Fruit fly (Drosophila melanogaster): ENCODE data around the gene eEF1gamma.

The eEF1gamma gene

DNA sequence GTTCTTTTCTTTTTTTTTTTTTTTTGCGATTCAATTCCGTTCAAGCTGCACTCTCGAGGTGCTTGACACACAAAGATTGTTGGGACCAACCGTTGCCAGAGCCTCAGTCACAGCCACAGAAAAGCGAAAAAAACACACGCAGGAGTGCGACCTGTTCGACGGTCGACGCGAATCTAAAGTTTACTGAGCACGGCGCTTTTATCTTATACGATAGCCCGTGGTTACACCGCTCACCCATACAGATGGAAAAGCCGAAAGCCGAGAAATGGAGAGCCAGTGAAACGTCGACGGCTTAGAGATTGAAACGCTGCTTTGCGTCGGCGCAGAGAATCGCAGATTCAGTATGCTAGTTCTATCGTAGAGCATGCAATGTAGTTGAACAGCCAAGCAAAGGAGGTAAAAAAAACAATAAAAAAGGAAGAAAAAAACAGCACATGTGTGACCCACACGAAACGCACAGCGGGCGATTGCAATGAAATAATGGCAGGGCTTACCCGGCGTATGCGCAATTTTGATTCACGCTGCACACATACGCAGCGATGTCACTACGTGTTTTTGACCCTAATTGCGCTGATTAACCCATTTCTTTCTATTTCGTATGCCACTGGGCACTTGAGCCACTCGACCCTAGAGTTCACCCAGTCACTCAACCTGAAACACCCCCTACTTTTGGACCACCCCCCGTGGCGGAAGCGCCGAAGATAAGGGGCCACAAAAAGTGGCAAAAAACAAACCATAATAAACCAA lies 30.5 kb downstream of the eEF1gamma start, which contains the start of gene SP1029:
Gene SP1029, minus strand, starts transcription at position 180 of the 747 bp plus-strand sequence.
- no peak for TF ChIP-seq Dll (optimal IDR thresholded peaks at IDR 0.05)
- TF ChIP-seq pan (optimal IDR thresholded peaks at IDR 0.05), result no peak
- peak in 1 of 2 experiments; percentile 37 for TF ChIP-seq EcR (GFP tag; optimal IDR thresholded peaks at IDR 0.05)

DNA sequence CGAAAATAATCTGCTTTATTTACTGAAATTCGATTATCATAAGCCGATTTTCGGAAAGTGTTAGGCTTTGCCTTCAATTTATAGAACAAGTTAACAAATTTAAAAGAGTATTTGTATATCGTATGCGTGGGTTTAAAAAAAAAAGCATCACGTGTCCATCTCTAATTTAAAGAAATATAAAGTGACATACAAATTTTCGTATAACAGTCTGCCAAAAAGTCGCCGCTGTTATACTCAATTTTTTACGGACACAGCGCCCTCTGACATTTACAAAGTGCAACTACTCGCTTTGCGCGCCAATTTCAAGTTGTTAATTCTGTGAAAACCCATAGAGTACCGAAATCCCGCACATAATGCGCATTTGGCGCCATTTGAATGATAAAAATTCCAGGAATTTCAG lies 31.4 kb downstream of the eEF1gamma start:
- TF ChIP-seq Dll (optimal IDR thresholded peaks at IDR 0.05), result no peak
- TF ChIP-seq pan (optimal IDR thresholded peaks at IDR 0.05), result no peak
- TF ChIP-seq usp (GFP tag; optimal IDR thresholded peaks at IDR 0.05), result no peak
- no peak for TF ChIP-seq CG8478 (optimal IDR thresholded peaks at IDR 0.05)
- TF ChIP-seq EcR (GFP tag; optimal IDR thresholded peaks at IDR 0.05), result no peak
- no peak for TF ChIP-seq psq (optimal IDR thresholded peaks at IDR 0.05)

DNA sequence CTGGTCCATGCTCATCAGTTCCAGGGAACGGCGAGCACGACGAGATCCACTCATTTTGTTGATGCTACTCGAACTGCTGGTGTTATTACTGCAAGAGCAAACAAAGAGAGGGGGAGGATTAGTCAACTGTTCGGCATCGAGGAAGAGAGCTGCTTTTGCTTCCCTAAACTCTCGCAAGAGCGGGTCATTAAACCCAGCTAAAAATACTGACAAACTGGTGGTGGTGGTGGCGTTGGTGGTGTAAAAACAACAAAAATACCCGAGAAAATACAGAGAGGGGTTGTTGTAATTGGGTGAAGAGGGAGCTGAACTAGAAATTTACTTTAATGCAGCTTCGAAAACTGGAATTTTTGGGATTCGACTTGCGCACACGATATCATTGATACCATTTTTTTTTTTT lies 33.9 kb downstream of the eEF1gamma start:
- no peak for TF ChIP-seq Dll (optimal IDR thresholded peaks at IDR 0.05)
- peak in 1 of 2 experiments; percentile 50 for TF ChIP-seq EcR (GFP tag; optimal IDR thresholded peaks at IDR 0.05)

DNA sequence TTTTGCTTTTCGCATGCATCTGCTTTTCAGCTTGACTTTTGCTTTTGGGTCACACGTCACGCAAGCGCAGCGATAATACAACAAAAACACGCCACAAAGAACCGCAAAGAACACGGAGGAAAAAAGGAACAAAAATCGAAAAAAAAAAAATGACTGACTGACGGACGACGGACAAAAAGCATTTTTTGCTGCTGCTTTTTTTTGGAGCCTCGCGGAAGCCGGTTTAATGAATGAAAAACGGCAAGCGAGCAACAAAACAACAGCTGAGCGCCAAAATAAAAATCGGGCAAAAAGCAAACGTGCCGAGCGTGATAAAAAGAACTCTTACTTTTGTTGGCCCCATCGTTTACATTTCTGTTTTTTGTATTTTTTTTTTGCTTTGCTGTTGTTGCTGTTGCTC lies 34.4 kb downstream of the eEF1gamma start:
- TF ChIP-seq CG8478 (optimal IDR thresholded peaks at IDR 0.05) (no peak), EcR (GFP tag; optimal IDR thresholded peaks at IDR 0.05) (no peak), psq (optimal IDR thresholded peaks at IDR 0.05) (no peak), Dll (optimal IDR thresholded peaks at IDR 0.05) (no peak), pan (optimal IDR thresholded peaks at IDR 0.05) (no peak), usp (GFP tag; optimal IDR thresholded peaks at IDR 0.05) (no peak)

DNA sequence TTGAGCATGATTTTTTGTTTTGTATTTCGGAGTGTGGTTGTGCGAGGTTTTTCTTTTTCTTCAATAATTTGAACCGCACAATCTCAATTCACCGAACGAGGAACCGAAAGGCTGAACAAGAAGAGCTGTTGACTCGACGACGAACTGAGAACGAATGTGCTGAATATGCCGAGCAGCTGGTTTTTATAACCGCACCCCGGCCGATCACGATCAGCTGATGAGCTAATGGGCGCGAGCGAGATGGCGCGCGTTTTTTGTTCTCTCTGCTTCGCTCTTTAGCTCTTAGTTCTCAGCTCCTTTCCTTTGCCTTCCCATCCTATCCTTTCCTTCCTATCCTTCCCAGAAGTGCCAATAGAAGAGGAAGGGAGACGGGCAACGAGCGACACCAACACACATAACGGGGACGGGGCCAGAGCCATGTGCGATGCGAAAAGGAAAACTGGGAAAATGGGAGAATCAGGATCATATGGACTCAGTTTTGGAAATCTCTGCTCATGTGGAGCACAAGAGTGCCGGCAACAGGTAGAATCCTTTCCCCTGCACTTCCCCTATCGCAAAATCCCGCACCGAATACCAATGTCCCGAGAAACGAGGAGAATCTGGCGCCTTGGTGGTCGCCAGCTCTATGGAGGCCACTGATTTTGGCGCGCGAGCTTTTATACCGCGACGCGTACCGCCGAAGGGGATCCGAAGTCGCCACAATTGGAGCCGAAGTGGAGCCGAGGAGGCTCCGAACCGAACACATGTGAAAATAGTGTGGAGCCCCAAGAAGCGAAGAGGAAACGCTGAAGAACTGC lies 35.4 kb downstream of the eEF1gamma start, which contains the start of gene stg:
Gene stg, minus strand, starts transcription at position 635 of the 797 bp plus-strand sequence.
- TF ChIP-seq psq (optimal IDR thresholded peaks at IDR 0.05) (no peak), CG8478 (optimal IDR thresholded peaks at IDR 0.05) (no peak), pan (optimal IDR thresholded peaks at IDR 0.05) (no peak)

DNA sequence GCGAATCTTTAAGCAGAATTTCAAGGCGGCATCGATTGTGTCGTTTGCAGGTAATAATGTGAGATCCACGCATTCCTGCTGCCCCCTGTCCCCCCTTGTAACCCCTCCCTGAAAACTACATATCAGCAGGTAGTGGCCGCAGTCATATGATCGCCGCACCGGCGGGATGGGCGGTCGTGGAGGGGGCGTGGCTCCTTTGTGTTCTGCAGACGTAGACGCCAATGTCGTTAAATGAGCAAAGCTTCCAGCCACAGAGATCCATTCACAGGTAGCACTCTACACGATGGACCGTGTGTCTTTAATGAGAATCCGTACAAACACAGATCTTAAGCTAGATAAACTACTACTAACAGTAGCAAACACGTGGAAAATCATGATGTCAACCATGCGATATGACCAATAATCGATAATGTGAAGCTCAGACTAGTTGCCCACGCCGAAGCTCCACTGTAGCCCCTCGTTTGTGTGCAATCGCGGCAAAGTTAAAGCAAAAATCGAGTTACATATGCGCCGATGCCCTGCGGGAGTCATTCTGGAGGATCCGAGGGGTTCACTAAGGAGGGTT lies 36.1 kb downstream of the eEF1gamma start, which contains the start of gene CG45544:
Gene CG45544, plus strand, starts transcription at position 523 of the 565 bp plus-strand sequence.
- TF ChIP-seq pan (optimal IDR thresholded peaks at IDR 0.05) (peak; percentile 1), psq (optimal IDR thresholded peaks at IDR 0.05) (no peak), EcR (GFP tag; optimal IDR thresholded peaks at IDR 0.05) (peak in 1 of 2 experiments; percentile 12), Dll (optimal IDR thresholded peaks at IDR 0.05) (no peak), usp (GFP tag; optimal IDR thresholded peaks at IDR 0.05) (no peak), CG8478 (optimal IDR thresholded peaks at IDR 0.05) (no peak)

DNA sequence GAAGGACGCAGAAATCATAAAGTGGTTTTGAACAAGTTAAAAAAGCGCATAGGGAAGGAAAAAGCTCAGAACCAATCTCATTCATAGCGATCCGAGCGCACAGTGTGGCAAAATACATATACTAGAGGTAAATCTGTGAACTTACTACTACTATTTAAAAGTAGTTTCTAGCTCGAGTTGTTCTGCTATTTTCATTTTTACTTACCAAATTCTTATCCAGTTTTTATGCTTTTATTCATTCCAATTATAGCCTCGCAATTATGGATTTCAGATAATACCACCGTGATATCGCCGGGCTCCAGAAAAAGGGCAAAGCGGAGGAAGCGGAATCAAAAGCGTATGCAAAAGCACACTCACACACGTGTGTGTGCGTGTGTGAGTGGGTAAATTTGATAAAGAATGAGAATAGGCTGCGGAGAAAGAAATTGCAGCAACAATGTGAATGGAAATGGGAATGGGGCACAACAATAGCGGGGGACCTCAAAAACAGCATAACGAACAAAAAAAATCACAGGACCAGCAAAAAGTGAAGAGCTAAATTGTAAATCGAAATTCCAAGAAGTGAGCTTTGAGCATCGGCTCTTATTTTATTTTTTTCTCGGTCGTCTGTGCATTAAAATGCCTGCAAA lies 37.0 kb downstream of the eEF1gamma start:
- no peak for TF ChIP-seq EcR (GFP tag; optimal IDR thresholded peaks at IDR 0.05)
- TF ChIP-seq CG8478 (optimal IDR thresholded peaks at IDR 0.05), result no peak
- TF ChIP-seq Dll (optimal IDR thresholded peaks at IDR 0.05), result no peak
- TF ChIP-seq usp (GFP tag; optimal IDR thresholded peaks at IDR 0.05), result no peak
- no peak for TF ChIP-seq psq (optimal IDR thresholded peaks at IDR 0.05)
- TF ChIP-seq pan (optimal IDR thresholded peaks at IDR 0.05), result no peak

DNA sequence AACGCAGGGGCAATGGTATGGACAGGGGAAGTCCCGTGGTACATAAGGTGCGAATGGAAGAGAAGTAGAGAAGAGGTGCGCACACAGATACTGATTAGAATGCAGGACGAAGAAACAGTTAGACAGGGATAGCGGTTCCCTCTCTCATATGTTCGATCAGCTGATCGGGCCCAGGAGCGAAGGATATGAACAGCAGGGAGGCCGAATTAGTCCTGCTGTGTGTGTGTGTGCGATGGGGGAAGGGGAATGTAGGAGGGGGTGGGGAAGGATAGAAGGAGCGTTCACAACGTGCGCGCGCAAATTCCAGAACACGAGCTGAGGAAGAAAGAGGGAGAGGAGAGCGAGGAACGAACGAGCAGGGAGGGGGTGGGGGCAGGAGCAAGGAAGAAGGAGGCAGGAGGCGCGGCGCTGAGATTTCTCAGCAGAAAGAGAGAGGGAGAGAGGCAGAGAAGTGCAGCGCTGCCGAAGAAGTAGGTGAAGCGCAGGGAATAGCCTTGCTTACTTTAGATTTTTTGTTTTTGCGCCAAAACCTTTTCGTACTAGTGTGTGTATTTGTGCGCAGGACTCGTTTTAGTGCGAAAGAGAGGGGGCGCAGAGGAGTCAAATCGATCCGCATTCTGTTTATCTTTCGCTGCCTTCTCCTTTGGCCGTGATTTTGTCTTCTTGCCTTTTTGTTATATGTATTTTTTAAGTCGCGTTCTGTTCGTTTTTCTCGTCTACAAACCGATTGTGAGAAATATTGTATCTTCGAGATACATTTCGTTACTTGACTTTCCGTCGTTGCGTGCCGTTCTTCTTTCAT lies 38.1 kb downstream of the eEF1gamma start:
- TF ChIP-seq psq (optimal IDR thresholded peaks at IDR 0.05), result no peak
- no peak for TF ChIP-seq usp (GFP tag; optimal IDR thresholded peaks at IDR 0.05)
- TF ChIP-seq CG8478 (optimal IDR thresholded peaks at IDR 0.05), result no peak
- TF ChIP-seq pan (optimal IDR thresholded peaks at IDR 0.05), result no peak
- TF ChIP-seq EcR (GFP tag; optimal IDR thresholded peaks at IDR 0.05), result no peak
- no peak for TF ChIP-seq Dll (optimal IDR thresholded peaks at IDR 0.05)

DNA sequence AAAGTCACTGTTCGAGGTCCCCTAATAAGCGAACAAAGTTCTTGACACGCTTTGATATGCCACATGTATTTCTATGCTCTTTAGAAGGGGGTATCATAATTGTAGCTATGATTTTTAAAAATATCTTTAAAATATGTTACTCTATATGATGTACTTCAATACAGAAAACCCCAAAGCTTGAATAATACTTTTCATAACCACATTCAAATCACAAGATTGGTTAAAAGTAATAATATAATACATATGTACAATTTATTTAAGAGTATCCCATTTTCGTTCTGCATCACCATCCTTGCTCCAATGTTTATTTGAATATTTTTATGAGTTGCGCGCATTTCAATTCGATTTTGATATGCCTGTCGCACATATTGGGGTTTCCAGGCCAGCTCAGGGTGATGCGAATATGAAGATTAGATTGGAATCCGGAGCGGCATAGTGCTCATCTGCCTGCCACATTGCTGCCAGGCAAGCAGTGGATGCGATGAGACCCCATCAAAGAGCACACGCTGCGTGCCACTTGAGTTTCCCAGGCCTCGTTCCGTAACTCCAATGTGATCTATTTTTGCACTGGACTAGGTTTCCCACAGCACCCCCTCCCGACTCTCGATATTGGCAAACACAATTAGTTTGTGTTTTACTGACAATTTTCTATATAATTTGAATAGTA lies 39.6 kb downstream of the eEF1gamma start:
- TF ChIP-seq pan (optimal IDR thresholded peaks at IDR 0.05), result no peak
- no peak for TF ChIP-seq CG8478 (optimal IDR thresholded peaks at IDR 0.05)
- no peak for TF ChIP-seq Dll (optimal IDR thresholded peaks at IDR 0.05)
- TF ChIP-seq EcR (GFP tag; optimal IDR thresholded peaks at IDR 0.05), result no peak
- no peak for TF ChIP-seq psq (optimal IDR thresholded peaks at IDR 0.05)
- no peak for TF ChIP-seq usp (GFP tag; optimal IDR thresholded peaks at IDR 0.05)

DNA sequence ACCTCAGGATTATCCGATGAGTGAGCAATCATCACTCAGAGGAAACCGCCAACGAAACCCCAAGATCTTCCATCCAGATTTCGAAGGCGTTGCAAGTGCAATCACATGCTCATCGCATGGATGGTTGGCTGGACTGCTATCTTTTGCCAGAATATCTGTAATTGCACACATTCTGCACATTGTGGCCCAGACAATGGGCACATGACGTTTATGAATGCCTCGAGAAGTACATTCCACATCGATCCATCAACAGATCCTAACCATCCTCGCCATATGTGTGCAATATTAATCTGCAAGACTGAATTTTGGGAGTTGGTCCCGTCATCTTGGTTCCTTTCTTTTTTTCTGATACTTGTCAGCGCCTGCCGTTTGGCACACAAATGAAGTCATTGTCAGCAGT lies 42.5 kb downstream of the eEF1gamma start:
- no peak for TF ChIP-seq psq (optimal IDR thresholded peaks at IDR 0.05)
- TF ChIP-seq usp (GFP tag; optimal IDR thresholded peaks at IDR 0.05), result no peak
- TF ChIP-seq pan (optimal IDR thresholded peaks at IDR 0.05), result no peak
- TF ChIP-seq Dll (optimal IDR thresholded peaks at IDR 0.05), result no peak
- TF ChIP-seq CG8478 (optimal IDR thresholded peaks at IDR 0.05), result no peak
- TF ChIP-seq EcR (GFP tag; optimal IDR thresholded peaks at IDR 0.05), result no peak

DNA sequence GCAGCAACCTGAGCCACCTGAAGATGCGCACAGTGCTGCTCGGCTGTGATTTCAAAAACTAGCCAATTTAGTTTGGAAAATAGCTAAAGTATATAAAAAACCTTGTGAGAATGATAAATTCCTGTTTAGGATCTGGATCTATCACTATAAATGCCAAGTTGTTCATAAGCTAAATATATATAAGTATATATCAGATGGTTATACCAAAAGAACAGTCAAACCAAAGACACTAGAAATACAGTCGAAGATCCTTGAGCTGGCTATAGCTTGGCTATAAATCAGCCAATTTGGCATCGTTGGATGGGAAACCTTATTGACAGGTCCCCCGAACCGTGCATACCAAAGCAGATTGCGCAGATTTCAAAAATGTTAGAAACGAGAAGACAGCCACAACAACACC lies 43.3 kb downstream of the eEF1gamma start:
- TF ChIP-seq pan (optimal IDR thresholded peaks at IDR 0.05) (no peak), psq (optimal IDR thresholded peaks at IDR 0.05) (no peak), EcR (GFP tag; optimal IDR thresholded peaks at IDR 0.05) (no peak), Dll (optimal IDR thresholded peaks at IDR 0.05) (no peak), usp (GFP tag; optimal IDR thresholded peaks at IDR 0.05) (no peak), CG8478 (optimal IDR thresholded peaks at IDR 0.05) (no peak)

Data from whole organism.